Fruit fly (Drosophila melanogaster) whole organism, embryonic: Measurements from ENCODE around the gene wdb.

Experiments
- Adf1 ChIP-seq: fragments of 200-800 bp; sonication (Bioruptor generic); IDR thresholded peaks from 2 replicates; pipeline ENCODE4 v1.3.6; 2022; ENCODE audit warnings: missing biosample characterization, missing genetic modification characterization
- Asciz ChIP-seq: fragments of 200-800 bp; sonication (Bioruptor generic); optimal IDR thresholded peaks from 2 replicates; lab custom pipeline; 2017; ENCODE audit warnings: missing biosample characterization, mild to moderate bottlenecking, missing genetic modification characterization, missing genetic modification reagents
- Atf6 ChIP-seq: fragments of 200-800 bp; sonication (Bioruptor generic); IDR thresholded peaks from 2 replicates; pipeline ENCODE4 v1.3.6; 2022; ENCODE audit warnings: missing biosample characterization, missing genetic modification characterization
- Bteb2 ChIP-seq: fragments of 200-800 bp; sonication (Bioruptor generic); optimal IDR thresholded peaks from 2 replicates; lab custom pipeline; 2016; ENCODE audit warnings: missing biosample characterization, missing genetic modification characterization
- CG11093 ChIP-seq: fragments of 200-800 bp; sonication (Bioruptor generic); IDR thresholded peaks from 3 replicates; pipeline ENCODE4 v1.3.6; 2022; ENCODE audit warnings: missing biosample characterization, missing genetic modification characterization
- CG12236 ChIP-seq: fragments of 200-800 bp; sonication (Bioruptor generic); optimal IDR thresholded peaks from 2 replicates; lab custom pipeline; 2016; ENCODE audit warnings: missing biosample characterization, missing genetic modification characterization
- CG12659 ChIP-seq: fragments of 200-800 bp; sonication (Bioruptor generic); optimal IDR thresholded peaks from 3 replicates; lab custom pipeline; 2017; ENCODE audit warnings: mild to moderate bottlenecking, missing biosample characterization, missing genetic modification reagents, missing genetic modification characterization
- CG13894 ChIP-seq: fragments of 200-800 bp; sonication (Bioruptor generic); optimal IDR thresholded peaks from 3 replicates; lab custom pipeline; 2018; ENCODE audit warnings: missing biosample characterization, mild to moderate bottlenecking, missing genetic modification characterization, moderate library complexity
- CG1603 ChIP-seq: fragments of 200-800 bp; sonication (Bioruptor generic); optimal IDR thresholded peaks from 2 replicates; lab custom pipeline; 2019; ENCODE audit warnings: missing biosample characterization, mild to moderate bottlenecking, missing genetic modification characterization, moderate library complexity
- CG17912 ChIP-seq: fragments of 200-800 bp; sonication (Bioruptor generic); optimal IDR thresholded peaks from 2 replicates; lab custom pipeline; 2018; ENCODE audit warnings: missing biosample characterization, mild to moderate bottlenecking, missing genetic modification characterization
- CG2678 ChIP-seq: fragments of 200-800 bp; sonication (Bioruptor generic); optimal IDR thresholded peaks from 3 replicates; lab custom pipeline; 2019; ENCODE audit warnings: missing biosample characterization, mild to moderate bottlenecking, missing genetic modification characterization, moderate library complexity
- CG30020 ChIP-seq: fragments of 200-800 bp; optimal IDR thresholded peaks from 2 replicates; lab custom pipeline; 2019; ENCODE audit warnings: missing biosample characterization, mild to moderate bottlenecking, missing genetic modification characterization, moderate library complexity
- CG3847 ChIP-seq: fragments of 200-800 bp; sonication (Bioruptor generic); IDR thresholded peaks from 2 replicates; pipeline ENCODE4 v1.3.6; 2022; ENCODE audit warnings: missing biosample characterization, missing genetic modification characterization
- CG43689 ChIP-seq: fragments of 200-800 bp; sonication (Bioruptor generic); IDR thresholded peaks from 2 replicates; pipeline ENCODE4 v1.3.6; 2022; ENCODE audit warnings: missing biosample characterization, missing genetic modification characterization
- CG4820 ChIP-seq: fragments of 200-800 bp; sonication (Bioruptor generic); optimal IDR thresholded peaks from 3 replicates; lab custom pipeline; 2016; ENCODE audit warnings: missing biosample characterization, missing genetic modification characterization
- CG8944 ChIP-seq: fragments of 200-800 bp; sonication (Bioruptor generic); optimal IDR thresholded peaks from 3 replicates; lab custom pipeline; 2016; ENCODE audit warnings: missing biosample characterization, missing genetic modification characterization
- CG9215 ChIP-seq: fragments of 200-800 bp; sonication (Bioruptor generic); IDR thresholded peaks from 2 replicates; pipeline ENCODE4 v1.3.6; 2022; ENCODE audit warnings: missing biosample characterization, missing genetic modification characterization
- CG9609 ChIP-seq: fragments of 200-800 bp; sonication (Bioruptor generic); optimal IDR thresholded peaks from 3 replicates; lab custom pipeline; 2016; ENCODE audit warnings: missing biosample characterization, missing genetic modification characterization
- CG9727 ChIP-seq: fragments of 200-800 bp; sonication (Bioruptor generic); optimal IDR thresholded peaks from 3 replicates; lab custom pipeline; 2017; ENCODE audit warnings: missing biosample characterization, mild to moderate bottlenecking, missing genetic modification characterization
- CG9797 ChIP-seq: fragments of 200-800 bp; sonication (Bioruptor generic); optimal IDR thresholded peaks from 3 replicates; lab custom pipeline; 2018; ENCODE audit warnings: missing biosample characterization, mild to moderate bottlenecking, missing genetic modification characterization
- Chrac-16 ChIP-seq: fragments of 200-800 bp; sonication (Bioruptor generic); optimal IDR thresholded peaks from 3 replicates; lab custom pipeline; 2016; ENCODE audit warnings: missing biosample characterization, missing genetic modification characterization
- D19A ChIP-seq: fragments of 200-800 bp; optimal IDR thresholded peaks from 3 replicates; lab custom pipeline; 2019; ENCODE audit warnings: missing biosample characterization, mild to moderate bottlenecking, missing genetic modification characterization, moderate library complexity
- Dll ChIP-seq: fragments of 200-800 bp; sonication (Bioruptor generic); IDR thresholded peaks from 4 replicates; pipeline ENCODE4 v1.3.6; 2022; ENCODE audit warnings: missing biosample characterization, missing genetic modification characterization; ENCODE audit not compliant: partially characterized antibody
- Doc3 ChIP-seq: fragments of 200-800 bp; sonication (Bioruptor generic); IDR thresholded peaks from 3 replicates; pipeline ENCODE4 v1.3.6; 2022; ENCODE audit warnings: missing biosample characterization, missing genetic modification characterization; ENCODE audit not compliant: partially characterized antibody
- Dref ChIP-seq: fragments of 200-800 bp; sonication (Bioruptor generic); IDR thresholded peaks from 2 replicates; pipeline ENCODE4 v1.3.6; 2022; ENCODE audit warnings: missing biosample characterization, missing genetic modification characterization
- Drgx ChIP-seq: fragments of 200-800 bp; sonication (Bioruptor generic); IDR thresholded peaks from 2 replicates; pipeline ENCODE4 v1.3.6; 2022; ENCODE audit warnings: missing biosample characterization, missing genetic modification characterization
- Fer2 ChIP-seq: fragments of 200-800 bp; sonication (Bioruptor generic); optimal IDR thresholded peaks from 2 replicates; lab custom pipeline; 2018; ENCODE audit warnings: missing biosample characterization, mild to moderate bottlenecking, missing genetic modification characterization, moderate library complexity
- Nf-YB ChIP-seq: fragments of 200-800 bp; sonication (Bioruptor generic); optimal IDR thresholded peaks from 3 replicates; lab custom pipeline; 2019; ENCODE audit warnings: missing biosample characterization, mild to moderate bottlenecking, missing genetic modification characterization, moderate library complexity
- Opbp ChIP-seq: fragments of 200-800 bp; sonication (Bioruptor generic); IDR thresholded peaks from 3 replicates; pipeline ENCODE4 v1.3.6; 2022; ENCODE audit warnings: missing biosample characterization, missing genetic modification characterization; ENCODE audit not compliant: partially characterized antibody
- Ptx1 ChIP-seq: fragments of 200-800 bp; sonication (Bioruptor generic); IDR thresholded peaks from 2 replicates; pipeline ENCODE4 v1.3.6; 2022; ENCODE audit warnings: missing biosample characterization, missing genetic modification characterization
- Rx ChIP-seq: fragments of 200-800 bp; sonication (Bioruptor generic); IDR thresholded peaks from 2 replicates; pipeline ENCODE4 v1.3.6; 2022; ENCODE audit warnings: missing biosample characterization, missing genetic modification characterization
- Six4 ChIP-seq: fragments of 200-800 bp; sonication (Bioruptor generic); optimal IDR thresholded peaks from 2 replicates; lab custom pipeline; 2016; ENCODE audit warnings: missing biosample characterization, missing genetic modification characterization
- TFAM ChIP-seq: fragments of 200-800 bp; sonication (Bioruptor generic); optimal IDR thresholded peaks from 2 replicates; lab custom pipeline; 2017; ENCODE audit warnings: missing biosample characterization, missing genetic modification characterization, inconsistent platforms
- bigmax ChIP-seq: fragments of 200-800 bp; sonication (Bioruptor generic); optimal IDR thresholded peaks from 2 replicates; lab custom pipeline; 2018; ENCODE audit warnings: missing biosample characterization, mild to moderate bottlenecking, missing genetic modification characterization
- croc ChIP-seq: fragments of 200-800 bp; sonication (Bioruptor generic); conservative IDR thresholded peaks from 3 replicates; pipeline ENCODE4 v1.3.6; 2022; ENCODE audit warnings: missing biosample characterization, missing genetic modification characterization
- disco-r ChIP-seq: fragments of 200-800 bp; sonication (Bioruptor generic); optimal IDR thresholded peaks from 2 replicates; lab custom pipeline; 2016; ENCODE audit warnings: missing biosample characterization, missing genetic modification characterization
- eve ChIP-seq, 2 experiments: fragments of >200 bp; optimal IDR thresholded peaks; 2 replicates each; lab custom pipeline; 2017; ENCODE audit warnings: missing biosample characterization in 2 of 2, missing genetic modification characterization in 2 of 2
- h ChIP-seq: fragments of >200 bp; optimal IDR thresholded peaks from 2 replicates; lab custom pipeline; 2017
- lola ChIP-seq, 3 experiments: fragments of >200 bp in 2 of 3; fragments of 200-800 bp in 1 of 3; sonication (Bioruptor generic) in 1 of 3; optimal IDR thresholded peaks; 2 replicates each; lab custom pipeline; 2017 to 2019; ENCODE audit warnings: missing biosample characterization in 3 of 3, missing genetic modification characterization in 3 of 3, mild to moderate bottlenecking in 1 of 3, moderate library complexity in 1 of 3
- nom ChIP-seq: fragments of 200-800 bp; sonication (Bioruptor generic); optimal IDR thresholded peaks from 2 replicates; lab custom pipeline; 2017; ENCODE audit warnings: missing biosample characterization, missing genetic modification characterization, mild to moderate bottlenecking, moderate library complexity, missing genetic modification reagents
- pan ChIP-seq, 4 experiments: fragments of >200 bp in 3 of 4; fragments of 200-800 bp in 1 of 4; sonication (Bioruptor generic) in 1 of 4; optimal IDR thresholded peaks in 3 of 4; IDR thresholded peaks in 1 of 4; 2 replicates each; pipeline versions ENCODE4 v1.3.6 to Lab custom; 2017 to 2022; ENCODE audit warnings: missing biosample characterization in 2 of 4, missing genetic modification characterization in 2 of 4, mixed read lengths in 1 of 4
- prd ChIP-seq, 3 experiments: fragments of >200 bp in 2 of 3; fragments of 200-800 bp in 1 of 3; sonication (Bioruptor generic) in 1 of 3; optimal IDR thresholded peaks in 2 of 3; IDR thresholded peaks in 1 of 3; 2 replicates in 2 of 3; 3 replicates in 1 of 3; pipeline versions ENCODE4 v1.3.6 to Lab custom; 2017 to 2022; ENCODE audit warnings: missing biosample characterization in 1 of 3, missing genetic modification characterization in 1 of 3
- repo ChIP-seq: fragments of 200-800 bp; sonication (Bioruptor generic); optimal IDR thresholded peaks from 2 replicates; lab custom pipeline; 2016; ENCODE audit warnings: missing biosample characterization, missing genetic modification characterization
- rib ChIP-seq: fragments of 200-800 bp; sonication (Bioruptor generic); IDR thresholded peaks from 2 replicates; pipeline ENCODE4 v1.3.6; 2022; ENCODE audit warnings: missing biosample characterization, missing genetic modification characterization
- ro ChIP-seq: fragments of 200-800 bp; sonication (Bioruptor generic); IDR thresholded peaks from 2 replicates; pipeline ENCODE4 v1.3.6; 2022; ENCODE audit warnings: missing biosample characterization, missing genetic modification characterization
- row ChIP-seq: fragments of 200-800 bp; sonication (Bioruptor generic); IDR thresholded peaks from 3 replicates; pipeline ENCODE4 v1.3.6; 2022; ENCODE audit warnings: missing biosample characterization, missing genetic modification characterization
- slp2 ChIP-seq: fragments of 200-800 bp; sonication (Bioruptor generic); optimal IDR thresholded peaks from 2 replicates; lab custom pipeline; 2016; ENCODE audit warnings: missing biosample characterization, missing genetic modification characterization
- stwl ChIP-seq: fragments of 200-800 bp; sonication (Bioruptor generic); optimal IDR thresholded peaks from 3 replicates; lab custom pipeline; 2018; ENCODE audit warnings: missing biosample characterization, mild to moderate bottlenecking, missing genetic modification characterization, moderate library complexity
- unc-4 ChIP-seq: fragments of 200-800 bp; sonication (Bioruptor generic); IDR thresholded peaks from 2 replicates; pipeline ENCODE4 v1.3.6; 2022; ENCODE audit warnings: missing biosample characterization, missing genetic modification characterization; ENCODE audit not compliant: partially characterized antibody
- usp ChIP-seq: fragments of >200 bp; optimal IDR thresholded peaks from 2 replicates; lab custom pipeline; 2017; ENCODE audit warnings: missing biosample characterization, missing genetic modification characterization

wdb gene

DNA sequence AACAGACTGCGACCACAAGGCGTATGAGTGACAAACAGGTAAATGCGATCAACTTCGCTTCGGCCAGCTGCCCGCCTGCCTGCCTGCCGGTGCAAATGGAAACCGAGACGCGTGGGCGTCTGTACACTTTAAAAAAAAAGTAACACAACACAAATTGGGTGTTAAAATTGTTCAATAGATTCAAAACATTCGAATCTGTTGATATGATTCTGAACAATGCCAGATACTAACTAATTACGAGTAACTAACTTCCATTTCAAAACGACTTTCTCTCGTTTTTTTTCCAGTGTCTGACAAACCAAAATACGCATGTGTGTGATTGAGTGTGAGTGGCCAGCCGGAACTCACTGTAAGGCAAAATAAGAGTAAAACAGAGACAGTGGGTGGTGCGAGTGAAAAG is 12.3 kb downstream of the wdb start (continued):
- TF ChIP-seq prd (optimal IDR thresholded peaks at IDR 0.05; lab: Kevin White, UChicago) (no peak), prd (GFP tag; IDR thresholded peaks at IDR 0.05; lab: Robert Waterston, UW) (peak; percentile 91), unc-4 (GFP tag; lab: Robert Waterston, UW) (no peak), Asciz (GFP tag; lab: Kevin White, UChicago) (peak; percentile 81), CG30020 (tag; lab: Kevin White, UChicago) (no peak), disco-r (GFP tag; lab: Kevin White, UChicago) (no peak), CG8944 (GFP tag; lab: Kevin White, UChicago) (peak; percentile 79), CG9797 (GFP tag; lab: Kevin White, UChicago) (no peak), CG9609 (GFP tag; lab: Kevin White, UChicago) (peak; percentile 45), CG4820 (GFP tag; lab: Kevin White, UChicago) (peak; percentile 86), CG3847 (GFP tag; lab: Robert Waterston, UW) (peak; percentile 82), slp2 (peak; percentile 56), CG11093 (GFP tag; lab: Robert Waterston, UW) (peak; percentile 82), CG9215 (GFP tag; lab: Robert Waterston, UW) (peak; percentile 77), Chrac-16 (GFP tag; lab: Kevin White, UChicago) (peak; percentile 60), CG17912 (no peak), lola (GFP tag; optimal IDR thresholded peaks at IDR 0.05; lab: Kevin White, UChicago) (no peak), CG13894 (tag; lab: Kevin White, UChicago) (no peak), Bteb2 (GFP tag; lab: Kevin White, UChicago) (peak; percentile 68), pan (optimal IDR thresholded peaks at IDR 0.05; lab: Kevin White, UChicago) (no peak), pan (GFP tag; optimal IDR thresholded peaks at IDR 0.05 in 1 of 2, IDR thresholded peaks at IDR 0.05 in 1 of 2) (peak in 1 of 2 experiments; percentile 92), Opbp (GFP tag; lab: Robert Waterston, UW) (no peak), Ptx1 (GFP tag; lab: Robert Waterston, UW) (peak; percentile 95), Dll (GFP tag; lab: Robert Waterston, UW) (no peak), stwl (tag; lab: Kevin White, UChicago) (no peak), Dref (GFP tag; lab: Robert Waterston, UW) (no peak), row (GFP tag; lab: Robert Waterston, UW) (peak; percentile 86), Six4 (GFP tag; lab: Kevin White, UChicago) (peak; percentile 83), CG12659 (GFP tag; lab: Kevin White, UChicago) (peak; percentile 68), nom (GFP tag; lab: Kevin White, UChicago) (peak; percentile 28), CG43689 (peak; percentile 68), Rx (GFP tag; lab: Robert Waterston, UW) (peak; percentile 84), Adf1 (GFP tag; lab: Robert Waterston, UW) (peak; percentile 36; the same call in 1 of the 2 replicates), Nf-YB (GFP tag; lab: Kevin White, UChicago) (peak; percentile 23), usp (GFP tag; lab: Kevin White, UChicago) (no peak), D19A (tag; lab: Kevin White, UChicago) (no peak), Doc3 (GFP tag; lab: Robert Waterston, UW) (no peak), h (lab: Kevin White, UChicago) (no peak), CG2678 (peak; percentile 93), Atf6 (GFP tag; lab: Robert Waterston, UW) (peak; percentile 94), rib (peak; percentile 87), TFAM (GFP tag; lab: Kevin White, UChicago) (peak; percentile 40), repo (peak; percentile 87), Drgx (GFP tag; lab: Robert Waterston, UW) (peak; percentile 96), CG12236 (GFP tag; lab: Kevin White, UChicago) (peak; percentile 6), croc (GFP tag; lab: Robert Waterston, UW) (peak; percentile 67), CG9727 (GFP tag; lab: Kevin White, UChicago) (peak; percentile 87), ro (GFP tag; lab: Robert Waterston, UW) (peak; percentile 77), Fer2 (tag; lab: Kevin White, UChicago) (peak; percentile 76), eve (GFP tag; optimal IDR thresholded peaks at IDR 0.05; lab: Kevin White, UChicago) (no peak), CG1603 (tag; lab: Kevin White, UChicago) (no peak), bigmax (GFP tag; lab: Kevin White, UChicago) (no peak)
